Fruit fly (Drosophila melanogaster) whole organism, pupa: ENCODE data around the gene CG46525.
A peak's percentile ranks its signal among the peaks of the same experiment; 100 is the strongest.

Source experiments
- CG10348 ChIP-seq: fragments of 200-800 bp; sonication (Bioruptor generic); IDR thresholded peaks from 2 replicates; pipeline ENCODE4 v1.3.6; 2022; ENCODE audit warnings: missing biosample characterization, missing genetic modification characterization
- CG12605 ChIP-seq: fragments of 200-800 bp; sonication (Bioruptor generic); IDR thresholded peaks from 2 replicates; pipeline ENCODE4 v1.3.6; 2022; ENCODE audit warnings: missing biosample characterization, missing genetic modification characterization
- CG13204 ChIP-seq: fragments of 200-800 bp; sonication (Bioruptor generic); optimal IDR thresholded peaks from 2 replicates; lab custom pipeline; 2018; ENCODE audit warnings: missing biosample characterization, mild to moderate bottlenecking, missing genetic modification characterization, moderate library complexity
- CG14655 ChIP-seq: fragments of 200-800 bp; sonication (Bioruptor generic); optimal IDR thresholded peaks from 3 replicates; lab custom pipeline; 2017; ENCODE audit warnings: mild to moderate bottlenecking, missing biosample characterization, missing genetic modification reagents, missing genetic modification characterization
- CG15710 ChIP-seq: fragments of 200-800 bp; sonication (Bioruptor generic); optimal IDR thresholded peaks from 2 replicates; lab custom pipeline; 2018; ENCODE audit warnings: missing biosample characterization, mild to moderate bottlenecking, missing genetic modification characterization, moderate library complexity
- CG17806 ChIP-seq: fragments of 200-800 bp; sonication (Bioruptor generic); optimal IDR thresholded peaks from 2 replicates; lab custom pipeline; 2018; ENCODE audit warnings: missing biosample characterization, mild to moderate bottlenecking, missing genetic modification characterization, moderate library complexity
- CG32121 ChIP-seq: fragments of 200-800 bp; sonication (Bioruptor generic); IDR thresholded peaks from 2 replicates; pipeline ENCODE4 v1.3.6; 2022; ENCODE audit warnings: missing biosample characterization, missing genetic modification characterization
- CG34367 ChIP-seq: fragments of 200-800 bp; sonication (Bioruptor generic); optimal IDR thresholded peaks from 2 replicates; lab custom pipeline; 2018; ENCODE audit warnings: missing biosample characterization, mild to moderate bottlenecking, missing genetic modification characterization
- CG4496 ChIP-seq: fragments of 200-800 bp; sonication (Bioruptor generic); IDR thresholded peaks from 3 replicates; pipeline ENCODE4 v1.3.6; 2022; ENCODE audit warnings: missing biosample characterization, missing genetic modification characterization
- CG8159 ChIP-seq: fragments of 200-800 bp; sonication (Bioruptor generic); optimal IDR thresholded peaks from 3 replicates; lab custom pipeline; 2018; ENCODE audit warnings: missing biosample characterization, mild to moderate bottlenecking, missing genetic modification characterization, moderate library complexity
- CG8301 ChIP-seq: fragments of 200-800 bp; sonication (Bioruptor generic); optimal IDR thresholded peaks from 2 replicates; lab custom pipeline; 2018; ENCODE audit warnings: missing biosample characterization, mild to moderate bottlenecking, missing genetic modification characterization
- CG9948 ChIP-seq: fragments of 200-800 bp; sonication (Bioruptor generic); optimal IDR thresholded peaks from 2 replicates; lab custom pipeline; 2018; ENCODE audit warnings: missing biosample characterization, mild to moderate bottlenecking, missing genetic modification characterization, moderate library complexity
- D1 ChIP-seq: fragments of 200-800 bp; sonication (Bioruptor generic); optimal IDR thresholded peaks from 2 replicates; lab custom pipeline; 2018; ENCODE audit warnings: missing biosample characterization, mild to moderate bottlenecking, missing genetic modification characterization, moderate library complexity
- EcR ChIP-seq: fragments of 200-800 bp; sonication (Bioruptor generic); optimal IDR thresholded peaks from 3 replicates; lab custom pipeline; 2019; ENCODE audit warnings: missing biosample characterization, missing genetic modification characterization, mild to moderate bottlenecking, moderate library complexity, missing genetic modification reagents
- Ets98B ChIP-seq: fragments of 200-800 bp; sonication (Bioruptor generic); IDR thresholded peaks from 2 replicates; pipeline ENCODE4 v1.3.6; 2022; ENCODE audit warnings: missing biosample characterization, missing genetic modification characterization
- Pif1A ChIP-seq: fragments of 200-800 bp; sonication (Bioruptor generic); optimal IDR thresholded peaks from 3 replicates; lab custom pipeline; 2016; ENCODE audit warnings: missing biosample characterization, missing genetic modification characterization
- Pif1B ChIP-seq: fragments of 200-800 bp; sonication (Bioruptor generic); optimal IDR thresholded peaks from 3 replicates; lab custom pipeline; 2016; ENCODE audit warnings: missing biosample characterization, missing genetic modification characterization
- Snoo ChIP-seq: fragments of 200-800 bp; sonication (Bioruptor generic); optimal IDR thresholded peaks from 3 replicates; lab custom pipeline; 2017; ENCODE audit warnings: missing biosample characterization, mild to moderate bottlenecking, missing genetic modification characterization, inconsistent platforms
- fd96Ca ChIP-seq: fragments of 200-800 bp; sonication (Bioruptor generic); IDR thresholded peaks from 3 replicates; pipeline ENCODE4 v1.3.6; 2022; ENCODE audit warnings: missing biosample characterization, missing genetic modification characterization
- gl ChIP-seq: fragments of 200-800 bp; sonication (Bioruptor generic); optimal IDR thresholded peaks from 2 replicates; lab custom pipeline; 2018; ENCODE audit warnings: missing biosample characterization, mild to moderate bottlenecking, missing genetic modification characterization
- rn ChIP-seq: fragments of 200-800 bp; sonication (Bioruptor generic); IDR thresholded peaks from 2 replicates; pipeline ENCODE4 v1.3.6; 2022; ENCODE audit warnings: missing biosample characterization, missing genetic modification characterization

The CG46525 gene

DNA sequence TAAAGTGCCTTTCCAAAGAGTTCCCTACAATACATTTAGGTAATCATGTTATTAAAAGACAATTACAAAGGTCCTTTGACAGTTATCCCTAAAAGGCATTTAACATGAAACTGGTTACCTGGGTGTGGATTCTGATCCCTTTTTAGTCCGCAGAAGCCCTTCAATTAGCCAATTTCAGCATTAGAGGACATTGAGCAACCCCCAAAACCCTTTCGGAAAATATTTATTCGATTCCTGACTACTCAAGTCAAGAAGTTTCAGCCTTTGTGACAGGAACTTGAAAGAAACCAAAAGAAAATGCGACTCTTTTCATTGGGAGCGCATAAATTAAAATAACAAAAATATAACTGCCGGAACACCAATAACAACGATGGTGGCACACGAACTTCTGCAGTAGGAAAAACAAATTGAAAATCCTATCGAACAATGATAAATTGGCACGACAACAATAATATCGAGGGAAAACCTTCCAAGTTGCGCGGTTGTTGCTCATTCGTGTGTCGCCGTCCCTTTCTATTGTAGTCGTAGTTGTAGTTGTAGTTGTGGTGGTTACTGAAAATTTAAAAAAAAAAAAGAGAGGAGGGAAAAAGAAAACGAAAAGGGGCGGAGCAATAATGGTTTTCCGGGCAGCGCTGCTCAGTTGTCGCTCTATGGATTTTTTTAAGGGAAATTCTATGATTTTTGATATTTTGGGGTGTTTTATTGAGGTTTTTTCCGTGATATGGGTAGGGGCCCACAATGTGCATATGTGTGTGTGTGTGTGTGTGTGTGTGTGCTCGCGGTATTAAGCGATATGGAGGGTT, 29.2 kb upstream of the CG46525 start:
- TF ChIP-seq CG12605 (GFP tag; lab: Robert Waterston, UW) = no peak
- no peak for TF ChIP-seq CG13204 (GFP tag; lab: Kevin White, UChicago)

DNA sequence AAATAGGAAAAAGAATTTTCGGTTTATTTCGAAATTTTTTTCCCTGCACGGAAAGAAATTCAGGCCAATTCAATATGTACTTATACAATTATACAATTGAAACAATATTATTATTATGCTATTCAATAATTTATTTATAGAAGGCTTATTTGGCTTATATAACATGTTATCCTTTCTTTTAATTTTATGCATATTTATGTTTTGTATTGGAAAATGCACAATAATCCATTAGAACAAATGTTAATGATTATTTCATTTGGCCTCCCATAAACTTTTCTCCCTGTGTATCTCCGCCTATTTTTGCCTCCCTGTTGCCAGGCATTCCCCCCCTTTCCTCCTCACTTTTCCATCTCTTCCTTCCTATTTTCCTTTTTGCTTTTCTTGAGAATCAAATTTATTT, 27.1 kb upstream of the CG46525 start:
- TF ChIP-seq CG17806 = no peak
- TF ChIP-seq CG8301 = no peak
- TF ChIP-seq Pif1B = no peak
- no peak for TF ChIP-seq D1 (tag; lab: Kevin White, UChicago)
- TF ChIP-seq fd96Ca (GFP tag; lab: Robert Waterston, UW) = no peak
- TF ChIP-seq CG8159 (tag; lab: Kevin White, UChicago) = no peak
- no peak for TF ChIP-seq gl
- TF ChIP-seq EcR = no peak
- TF ChIP-seq Snoo = no peak
- no peak for TF ChIP-seq CG14655 (GFP tag; lab: Kevin White, UChicago)
- TF ChIP-seq, all 21 proteins: peak for 0

DNA sequence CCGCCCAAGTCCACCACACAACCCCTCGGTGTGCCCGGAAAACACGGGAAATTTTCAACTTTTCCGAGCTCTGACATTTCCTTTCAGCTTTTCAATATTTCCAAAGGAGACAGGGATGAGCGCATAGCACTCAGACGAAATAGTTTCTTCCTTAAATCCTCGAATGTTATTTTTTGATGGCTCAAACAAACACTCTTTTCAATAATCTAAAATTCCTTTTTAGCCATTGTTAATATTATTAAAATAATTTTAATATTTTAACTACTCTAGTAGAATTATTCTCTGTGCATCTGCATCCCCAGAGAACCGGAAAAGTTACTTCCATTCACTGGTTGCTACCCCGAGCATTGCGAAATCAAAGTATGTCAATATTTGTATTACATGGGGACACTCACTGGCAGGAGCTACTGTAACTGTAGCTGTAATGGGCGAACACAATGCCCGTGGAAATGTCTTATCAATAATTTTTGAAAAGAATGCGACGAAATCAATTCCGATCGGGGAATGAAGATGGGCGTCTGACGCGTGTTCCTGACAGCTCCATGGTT, 17.3 kb upstream of the CG46525 start:
- TF ChIP-seq Pif1B (no peak), CG8301 (no peak), CG15710 (no peak), Pif1A (GFP tag; lab: Kevin White, UChicago) (no peak), CG12605 (GFP tag; lab: Robert Waterston, UW) (no peak), Ets98B (no peak), CG34367 (no peak), CG8159 (tag; lab: Kevin White, UChicago) (peak; percentile 14)

DNA sequence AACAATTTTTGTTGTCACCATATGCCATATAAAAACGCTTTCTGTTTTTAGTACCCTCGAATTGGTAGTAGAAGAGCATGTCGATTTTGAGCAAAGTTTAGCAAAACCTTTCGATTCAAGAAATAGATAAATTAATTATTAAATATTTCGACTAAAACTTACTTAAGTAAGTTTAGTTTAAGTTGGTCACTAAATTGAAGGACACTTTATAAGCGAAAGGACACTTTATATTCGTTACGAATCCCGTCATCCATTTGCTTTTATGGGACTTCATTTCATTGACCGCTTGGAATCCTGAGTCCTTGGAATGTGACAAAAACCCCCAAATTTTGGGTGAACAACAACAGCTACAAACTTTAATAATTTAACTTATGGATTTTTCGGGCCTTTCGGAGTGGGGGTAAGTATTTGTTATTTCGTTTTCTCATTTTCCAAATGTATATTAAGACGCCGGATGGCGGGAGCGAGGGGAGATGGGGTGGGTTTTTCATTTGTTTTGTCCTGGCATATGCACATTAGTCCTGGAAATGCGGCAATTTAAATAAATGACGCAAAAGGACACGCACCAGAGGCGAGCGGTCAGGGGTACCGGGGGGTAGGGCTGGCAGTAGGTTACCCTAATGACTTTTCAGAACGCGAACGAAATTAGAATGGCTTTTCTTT, 16.0 kb upstream of the CG46525 start:
- TF ChIP-seq CG8159 (tag; lab: Kevin White, UChicago) (no peak), fd96Ca (GFP tag; lab: Robert Waterston, UW) (no peak), CG34367 (no peak), D1 (tag; lab: Kevin White, UChicago) (no peak), CG15710 (no peak), CG4496 (GFP tag; lab: Robert Waterston, UW) (no peak), CG12605 (GFP tag; lab: Robert Waterston, UW) (no peak), EcR (no peak), CG10348 (GFP tag; lab: Robert Waterston, UW) (no peak), CG32121 (GFP tag; lab: Robert Waterston, UW) (no peak), CG17806 (no peak), gl (no peak), Pif1A (GFP tag; lab: Kevin White, UChicago) (no peak), CG8301 (no peak), rn (GFP tag; lab: Robert Waterston, UW) (no peak), Snoo (no peak), CG13204 (GFP tag; lab: Kevin White, UChicago) (no peak), CG14655 (GFP tag; lab: Kevin White, UChicago) (no peak)
- TF ChIP-seq, all 21 proteins: peak for 0

DNA sequence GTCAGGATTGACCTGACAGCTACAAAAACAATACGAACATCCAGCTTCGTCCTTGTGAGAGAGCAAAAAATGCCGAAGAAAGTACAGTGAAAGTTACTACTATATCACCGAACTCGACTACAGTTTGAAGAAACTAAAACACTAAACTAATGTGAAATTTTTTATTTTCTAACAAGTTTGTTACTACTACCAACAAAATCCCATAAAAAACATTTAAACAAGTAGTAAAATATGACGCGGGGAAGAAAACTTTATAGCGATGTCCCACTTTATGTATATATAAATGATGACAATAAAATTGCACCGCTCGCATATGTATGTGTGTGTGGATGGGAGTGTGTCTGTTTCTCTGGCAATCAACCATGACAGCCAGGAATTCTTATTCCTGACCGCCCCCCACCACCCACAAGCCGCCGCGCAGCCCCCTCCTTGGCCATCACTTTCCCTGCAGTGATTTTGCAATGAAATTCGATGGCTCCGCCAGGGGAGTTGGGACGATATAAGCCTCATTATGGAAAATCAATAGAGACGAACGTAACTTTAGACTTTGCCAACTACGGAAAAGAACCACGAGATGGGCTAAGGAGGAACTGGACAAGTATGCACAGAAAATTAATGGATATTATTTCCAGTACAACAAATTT, 13.5 kb upstream of the CG46525 start:
- TF ChIP-seq Pif1A (GFP tag; lab: Kevin White, UChicago) (no peak), CG12605 (GFP tag; lab: Robert Waterston, UW) (no peak), CG15710 (no peak), CG14655 (GFP tag; lab: Kevin White, UChicago) (no peak), gl (no peak), CG34367 (no peak), Snoo (no peak), CG13204 (GFP tag; lab: Kevin White, UChicago) (no peak), CG4496 (GFP tag; lab: Robert Waterston, UW) (no peak), Pif1B (no peak), CG8301 (no peak), rn (GFP tag; lab: Robert Waterston, UW) (no peak), Ets98B (no peak), CG32121 (GFP tag; lab: Robert Waterston, UW) (no peak), D1 (tag; lab: Kevin White, UChicago) (no peak), fd96Ca (GFP tag; lab: Robert Waterston, UW) (no peak), CG8159 (tag; lab: Kevin White, UChicago) (no peak), CG9948 (tag; lab: Kevin White, UChicago) (no peak), CG17806 (no peak)

DNA sequence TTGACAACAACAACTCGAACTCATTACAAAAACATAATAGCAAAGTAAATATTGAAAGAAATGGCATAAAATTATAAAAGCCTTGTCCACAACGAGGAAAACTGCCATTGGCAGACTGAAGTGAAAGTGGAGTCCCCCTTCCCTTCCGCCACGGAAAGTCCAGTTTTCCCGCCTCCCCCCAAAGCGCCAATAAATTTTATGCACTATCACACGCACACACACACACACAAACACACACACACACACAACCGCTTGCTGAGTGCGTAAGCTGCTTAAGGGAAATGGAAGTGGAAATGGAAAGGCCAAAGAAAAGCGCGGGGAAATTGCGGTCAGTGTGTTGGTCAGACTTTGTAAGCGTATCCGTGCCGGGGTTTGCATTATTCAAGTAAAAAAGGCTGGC, 12.5 kb upstream of the CG46525 start:
- no peak for TF ChIP-seq CG17806
- TF ChIP-seq CG8159 (tag; lab: Kevin White, UChicago) = no peak
- TF ChIP-seq CG9948 (tag; lab: Kevin White, UChicago) = no peak
- no peak for TF ChIP-seq CG14655 (GFP tag; lab: Kevin White, UChicago)
- TF ChIP-seq CG15710 = no peak
- TF ChIP-seq CG34367 = no peak
- no peak for TF ChIP-seq Ets98B
- TF ChIP-seq gl = no peak
- TF ChIP-seq D1 (tag; lab: Kevin White, UChicago) = no peak
- TF ChIP-seq CG32121 (GFP tag; lab: Robert Waterston, UW) = no peak
- no peak for TF ChIP-seq EcR
- TF ChIP-seq Pif1A (GFP tag; lab: Kevin White, UChicago) = no peak
- no peak for TF ChIP-seq CG12605 (GFP tag; lab: Robert Waterston, UW)
- no peak for TF ChIP-seq rn (GFP tag; lab: Robert Waterston, UW)
- no peak for TF ChIP-seq Pif1B
- TF ChIP-seq CG4496 (GFP tag; lab: Robert Waterston, UW) = no peak
